Worm (Caenorhabditis elegans): ENCODE measurements around the gene gcy-29.

- no peak for TF ChIP-seq snpc-4 (tag; optimal IDR thresholded peaks at IDR 0.05)
- no peak for TF ChIP-seq C04F5.9 (tag; optimal IDR thresholded peaks at IDR 0.05)
Observed at ce11 chrII:14573315-14573714, 24.7 kb upstream of the gcy-29 start, which contains the start of gene madf-5.
